Worm (Caenorhabditis elegans) whole organism, L4/young adult: ENCODE data around the gene let-756.

Source experiments
- dao-5 ChIP-seq: sonication (generic microtip); optimal IDR thresholded peaks from 2 replicates; lab custom pipeline; 2016; ENCODE audit warnings: missing genotype, missing genetic modification characterization, moderate library complexity, missing compliant biosample characterization
- him-1 ChIP-seq: sonication (generic microtip); optimal IDR thresholded peaks from 2 replicates; lab custom pipeline; 2016; ENCODE audit warnings: missing genotype, missing genetic modification reagents, missing genetic modification characterization, missing compliant biosample characterization

ce11 chrIII:6398124-6398523 is 8.8 kb upstream of the let-756 start:
- TF ChIP-seq him-1 (tag; lab: Kevin White, UChicago): no peak
- no peak for TF ChIP-seq dao-5 (tag; lab: Kevin White, UChicago)
